Worm (Caenorhabditis elegans): ENCODE data around the gene F16B3.2.

The F16B3.2 gene

DNA sequence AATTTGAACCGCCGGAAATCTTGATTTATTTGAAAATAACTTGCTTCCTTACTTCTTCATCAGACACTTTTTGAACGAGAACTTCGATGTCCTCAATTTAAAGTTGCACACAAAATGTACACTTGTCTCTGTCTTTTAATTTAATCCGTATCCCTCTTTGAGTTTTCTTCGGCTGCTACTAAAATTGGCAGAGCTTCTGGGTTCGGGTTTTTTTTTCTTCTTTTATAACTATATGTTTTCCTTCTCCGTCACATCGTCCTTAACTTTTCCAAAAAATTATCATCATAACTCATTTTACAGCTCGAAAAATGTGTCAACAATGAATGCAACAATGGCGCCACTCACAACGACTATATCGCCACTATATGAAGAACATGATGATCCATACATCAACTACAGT is 36.9 kb downstream of the F16B3.2 start, which contains the start of gene glb-33:
Gene glb-33, plus strand, starts transcription at position 301 of the 400 bp plus-strand sequence.
- TF ChIP-seq unc-130 (GFP tag; optimal IDR thresholded peaks at IDR 0.05) (no peak), snpc-1.2 (GFP tag; IDR thresholded peaks at IDR 0.05) (no peak), F26F4.8 (GFP tag; conservative IDR thresholded peaks at IDR 0.05) (no peak), sdz-12 (GFP tag; optimal IDR thresholded peaks at IDR 0.05) (no peak), nhr-76 (tag; optimal IDR thresholded peaks at IDR 0.05) (no peak), lsy-2 (tag; optimal IDR thresholded peaks at IDR 0.05) (no peak), spr-3 (GFP tag; optimal IDR thresholded peaks at IDR 0.05) (no peak), pha-4 (GFP tag; IDR thresholded peaks at IDR 0.05) (no peak), pha-4 (tag; optimal IDR thresholded peaks at IDR 0.05) (no peak), pqm-1 (tag; optimal IDR thresholded peaks at IDR 0.05) (no peak), egl-43 (GFP tag; IDR thresholded peaks at IDR 0.05) (no peak), aly-2 (tag; optimal IDR thresholded peaks at IDR 0.05) (no peak), spr-1 (tag; optimal IDR thresholded peaks at IDR 0.05) (no peak), nhr-25 (tag; optimal IDR thresholded peaks at IDR 0.05; ENCODE audit: borderline replicate concordance, insufficient read depth) (no peak), attf-4 (tag; optimal IDR thresholded peaks at IDR 0.05) (no peak), unc-39 (tag; optimal IDR thresholded peaks at IDR 0.05) (no peak), hlh-11 (tag; optimal IDR thresholded peaks at IDR 0.05) (no peak), Y48G9A.11 (GFP tag; IDR thresholded peaks at IDR 0.05) (no peak), lin-38 (GFP tag; IDR thresholded peaks at IDR 0.05) (no peak), cey-2 (tag; optimal IDR thresholded peaks at IDR 0.05; ENCODE audit: borderline replicate concordance, insufficient read depth) (no peak)

DNA sequence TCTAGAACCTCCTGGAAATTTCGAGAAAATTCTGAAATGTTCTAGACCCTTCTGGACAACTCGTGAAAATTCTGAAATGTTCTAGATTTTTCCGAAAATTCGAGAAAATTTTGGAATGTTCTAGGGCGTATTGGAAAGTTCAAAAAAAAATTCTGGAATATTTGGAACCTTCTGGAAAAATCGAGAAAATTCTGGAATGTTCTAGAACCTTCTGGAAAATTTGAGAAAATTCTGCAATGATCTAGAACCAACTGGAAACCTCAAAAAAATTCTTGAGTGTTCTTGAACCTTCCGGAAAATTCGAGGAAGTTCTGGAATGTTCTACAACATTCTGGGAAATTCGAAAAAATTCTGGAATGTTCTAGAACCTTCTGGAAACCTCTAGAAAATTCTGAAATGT is 37.4 kb downstream of the F16B3.2 start:
- TF ChIP-seq jun-1 (tag; optimal IDR thresholded peaks at IDR 0.05): no peak
- TF ChIP-seq set-16 (GFP tag; IDR thresholded peaks at IDR 0.05): no peak
- TF ChIP-seq skn-1 (tag; optimal IDR thresholded peaks at IDR 0.05): no peak
- TF ChIP-seq aha-1 (tag): no peak
- TF ChIP-seq Y75B8A.6 (GFP tag; IDR thresholded peaks at IDR 0.05): no peak
- TF ChIP-seq fos-1 (tag; optimal IDR thresholded peaks at IDR 0.05): no peak

DNA sequence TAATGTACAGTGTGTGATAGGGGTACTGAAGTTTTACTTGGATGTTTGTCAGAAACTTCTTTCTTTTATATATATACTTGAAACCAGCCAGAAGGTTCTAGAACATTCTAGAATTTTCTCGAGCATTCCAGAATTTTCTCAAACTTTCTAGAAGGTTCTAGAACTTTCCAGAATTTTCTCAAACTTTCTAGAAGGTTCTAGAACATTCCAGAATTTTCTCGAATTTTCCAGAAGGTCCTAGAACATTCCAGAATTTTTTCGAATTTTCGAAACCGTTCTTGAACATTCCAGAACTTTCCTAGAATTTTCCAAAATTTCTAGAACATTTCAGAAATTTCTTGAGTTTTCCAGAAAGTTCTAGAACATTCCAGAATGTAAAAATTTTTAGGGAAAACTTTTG is 40.4 kb downstream of the F16B3.2 start:
- TF ChIP-seq T26A8.4 (GFP tag; IDR thresholded peaks at IDR 0.05) (no peak), gei-8 (GFP tag; optimal IDR thresholded peaks at IDR 0.05) (no peak), lin-1 (GFP tag; IDR thresholded peaks at IDR 0.05) (no peak), fkh-10 (GFP tag; optimal IDR thresholded peaks at IDR 0.05) (no peak), nhr-237 (tag; optimal IDR thresholded peaks at IDR 0.05) (no peak), mdt-29 (GFP tag; IDR thresholded peaks at IDR 0.05) (no peak), saeg-2 (GFP tag; IDR thresholded peaks at IDR 0.05) (no peak), madf-5 (GFP tag; IDR thresholded peaks at IDR 0.05) (no peak), unc-39 (tag; optimal IDR thresholded peaks at IDR 0.05) (no peak), ces-1 (GFP tag; optimal IDR thresholded peaks at IDR 0.05) (no peak), Y75B8A.6 (GFP tag; IDR thresholded peaks at IDR 0.05) (no peak), tag-97 (GFP tag; IDR thresholded peaks at IDR 0.05) (no peak), T20F7.1 (GFP tag; optimal IDR thresholded peaks at IDR 0.05) (no peak), ztf-11 (tag; optimal IDR thresholded peaks at IDR 0.05) (no peak), lin-15B (tag; optimal IDR thresholded peaks at IDR 0.05) (no peak), nhr-28 (tag; optimal IDR thresholded peaks at IDR 0.05) (no peak), dmd-6 (GFP tag; IDR thresholded peaks at IDR 0.05) (no peak)
